Fruit fly (Drosophila melanogaster) whole organism, embryonic: Measurements from ENCODE around the gene CG6569.

Experiments
- B-H1 ChIP-seq: fragments of 200-800 bp; sonication (Bioruptor generic); IDR thresholded peaks from 3 replicates; pipeline ENCODE4 v1.3.6; 2022; ENCODE audit warnings: missing biosample characterization, missing genetic modification characterization
- BtbVII ChIP-seq: fragments of 200-800 bp; sonication (Bioruptor generic); optimal IDR thresholded peaks from 3 replicates; lab custom pipeline; 2017; ENCODE audit warnings: missing biosample characterization, mild to moderate bottlenecking, missing genetic modification characterization
- CG10565 ChIP-seq: fragments of 200-800 bp; sonication (Bioruptor generic); optimal IDR thresholded peaks from 3 replicates; lab custom pipeline; 2016; ENCODE audit warnings: missing biosample characterization, mild to moderate bottlenecking, missing genetic modification characterization
- CG11247 ChIP-seq: fragments of 200-800 bp; sonication (Bioruptor generic); IDR thresholded peaks from 2 replicates; pipeline ENCODE4 v1.3.6; 2022; ENCODE audit warnings: missing biosample characterization, missing genetic modification characterization
- CG11695 ChIP-seq: fragments of 200-800 bp; sonication (Bioruptor generic); IDR thresholded peaks from 3 replicates; pipeline ENCODE4 v1.3.6; 2022; ENCODE audit warnings: missing biosample characterization, missing genetic modification characterization
- CG11723 ChIP-seq: fragments of 200-800 bp; sonication (Bioruptor generic); optimal IDR thresholded peaks from 2 replicates; lab custom pipeline; 2017; ENCODE audit warnings: missing biosample characterization, mild to moderate bottlenecking, missing genetic modification characterization
- CG1233 ChIP-seq: fragments of 200-800 bp; sonication (Bioruptor generic); optimal IDR thresholded peaks from 4 replicates; lab custom pipeline; 2018; ENCODE audit warnings: missing biosample characterization, mild to moderate bottlenecking, missing genetic modification characterization
- CG12744 ChIP-seq: fragments of 200-800 bp; sonication (Bioruptor generic); optimal IDR thresholded peaks from 2 replicates; lab custom pipeline; 2016; ENCODE audit warnings: missing biosample characterization, missing genetic modification characterization
- CG1529 ChIP-seq: fragments of 200-800 bp; sonication (Bioruptor generic); optimal IDR thresholded peaks from 3 replicates; lab custom pipeline; 2018; ENCODE audit warnings: missing biosample characterization, missing genetic modification characterization
- CG15601 ChIP-seq: fragments of 200-800 bp; sonication (Bioruptor generic); optimal IDR thresholded peaks from 3 replicates; lab custom pipeline; 2019; ENCODE audit warnings: missing biosample characterization, mild to moderate bottlenecking, missing genetic modification characterization, moderate library complexity
- CG1603 ChIP-seq: fragments of 200-800 bp; sonication (Bioruptor generic); optimal IDR thresholded peaks from 2 replicates; lab custom pipeline; 2019; ENCODE audit warnings: missing biosample characterization, mild to moderate bottlenecking, missing genetic modification characterization, moderate library complexity
- CG17385 ChIP-seq: fragments of 200-800 bp; sonication (Bioruptor generic); optimal IDR thresholded peaks from 3 replicates; lab custom pipeline; 2018; ENCODE audit warnings: missing biosample characterization, mild to moderate bottlenecking, missing genetic modification characterization
- CG17829 ChIP-seq: fragments of 200-800 bp; optimal IDR thresholded peaks from 2 replicates; lab custom pipeline; 2019; ENCODE audit warnings: missing biosample characterization, mild to moderate bottlenecking, missing genetic modification characterization, moderate library complexity
- CG2129 ChIP-seq: fragments of 200-800 bp; sonication (Bioruptor generic); IDR thresholded peaks from 2 replicates; pipeline ENCODE4 v1.3.6; 2022; ENCODE audit warnings: missing biosample characterization, missing genetic modification characterization; ENCODE audit not compliant: partially characterized antibody
- CG2202 ChIP-seq: fragments of 200-800 bp; sonication (Bioruptor generic); optimal IDR thresholded peaks from 2 replicates; lab custom pipeline; 2018; ENCODE audit warnings: missing biosample characterization, mild to moderate bottlenecking, missing genetic modification characterization
- CG6272 ChIP-seq: fragments of 200-800 bp; sonication (Bioruptor generic); IDR thresholded peaks from 2 replicates; pipeline ENCODE4 v1.3.6; 2022; ENCODE audit warnings: missing biosample characterization, missing genetic modification characterization
- CG6689 ChIP-seq: fragments of 200-800 bp; sonication (Bioruptor generic); IDR thresholded peaks from 2 replicates; pipeline ENCODE4 v1.3.6; 2022; ENCODE audit warnings: missing biosample characterization, missing genetic modification characterization
- CG6854 ChIP-seq: fragments of 200-800 bp; sonication (Bioruptor generic); optimal IDR thresholded peaks from 3 replicates; lab custom pipeline; 2017; ENCODE audit warnings: missing biosample characterization, mild to moderate bottlenecking, missing genetic modification characterization
- CG7372 ChIP-seq: fragments of 200-800 bp; sonication (Bioruptor generic); IDR thresholded peaks from 2 replicates; pipeline ENCODE4 v1.3.6; 2022; ENCODE audit warnings: missing biosample characterization, missing genetic modification characterization
- CG8359 ChIP-seq: fragments of 200-800 bp; sonication (Bioruptor generic); optimal IDR thresholded peaks from 2 replicates; lab custom pipeline; 2017; ENCODE audit warnings: missing biosample characterization, mild to moderate bottlenecking, missing genetic modification characterization, borderline replicate concordance
- CG9215 ChIP-seq: fragments of 200-800 bp; sonication (Bioruptor generic); IDR thresholded peaks from 2 replicates; pipeline ENCODE4 v1.3.6; 2022; ENCODE audit warnings: missing biosample characterization, missing genetic modification characterization
- GATAe ChIP-seq: fragments of 200-800 bp; sonication (Bioruptor generic); conservative IDR thresholded peaks from 2 replicates; pipeline ENCODE4 v1.3.6; 2022; ENCODE audit warnings: missing biosample characterization, missing genetic modification characterization
- HHEX ChIP-seq: fragments of 200-800 bp; sonication (Bioruptor generic); optimal IDR thresholded peaks from 3 replicates; lab custom pipeline; 2017; ENCODE audit warnings: missing biosample characterization, mild to moderate bottlenecking, missing genetic modification characterization, missing genetic modification reagents
- HLH54F ChIP-seq: fragments of 200-800 bp; sonication (Bioruptor generic); optimal IDR thresholded peaks from 3 replicates; lab custom pipeline; 2016; ENCODE audit warnings: missing biosample characterization, missing genetic modification characterization
- HLHmδ ChIP-seq: fragments of 200-800 bp; sonication (Bioruptor generic); optimal IDR thresholded peaks from 2 replicates; lab custom pipeline; 2018; ENCODE audit warnings: missing biosample characterization, mild to moderate bottlenecking, missing genetic modification characterization, moderate library complexity
- Kr ChIP-seq: fragments of 200-800 bp; sonication (Bioruptor generic); optimal IDR thresholded peaks from 2 replicates; lab custom pipeline; 2017; ENCODE audit warnings: missing biosample characterization, mild to moderate bottlenecking, missing genetic modification characterization
- MTF-1 ChIP-seq: fragments of 200-800 bp; sonication (Bioruptor generic); optimal IDR thresholded peaks from 2 replicates; lab custom pipeline; 2018; ENCODE audit warnings: missing biosample characterization, mild to moderate bottlenecking, missing genetic modification characterization, borderline replicate concordance
- Max ChIP-seq: fragments of 200-800 bp; sonication (Bioruptor generic); optimal IDR thresholded peaks from 2 replicates; lab custom pipeline; 2016; ENCODE audit warnings: missing biosample characterization, mild to moderate bottlenecking, missing genetic modification characterization
- Meics ChIP-seq: fragments of 200-800 bp; sonication (Bioruptor generic); optimal IDR thresholded peaks from 2 replicates; lab custom pipeline; 2017; ENCODE audit warnings: missing biosample characterization, mild to moderate bottlenecking, missing genetic modification characterization
- Myb ChIP-seq: fragments of 200-800 bp; sonication (Bioruptor generic); optimal IDR thresholded peaks from 2 replicates; lab custom pipeline; 2016; ENCODE audit warnings: missing biosample characterization, missing genetic modification characterization
- NC2β ChIP-seq: fragments of 200-800 bp; sonication (Bioruptor generic); optimal IDR thresholded peaks from 2 replicates; lab custom pipeline; 2016; ENCODE audit warnings: missing biosample characterization, missing genetic modification characterization
- Scr ChIP-seq: fragments of 200-800 bp; sonication (Bioruptor generic); IDR thresholded peaks from 2 replicates; pipeline ENCODE4 v1.3.6; 2022; ENCODE audit warnings: missing biosample characterization, missing genetic modification characterization; ENCODE audit not compliant: partially characterized antibody
- az2 ChIP-seq: fragments of 200-800 bp; sonication (Bioruptor generic); optimal IDR thresholded peaks from 3 replicates; lab custom pipeline; 2016; ENCODE audit warnings: missing biosample characterization, missing genetic modification characterization
- bab2 ChIP-seq: fragments of 200-800 bp; sonication (Bioruptor generic); optimal IDR thresholded peaks from 2 replicates; lab custom pipeline; 2016; ENCODE audit warnings: missing biosample characterization, missing genetic modification characterization
- caup ChIP-seq: fragments of 200-800 bp; sonication (Bioruptor generic); optimal IDR thresholded peaks from 3 replicates; lab custom pipeline; 2017; ENCODE audit warnings: missing biosample characterization, mild to moderate bottlenecking, missing genetic modification characterization, moderate library complexity; ENCODE audit not compliant: severe bottlenecking
- chm ChIP-seq: fragments of 200-800 bp; sonication (Bioruptor generic); IDR thresholded peaks from 2 replicates; pipeline ENCODE4 v1.3.6; 2022; ENCODE audit warnings: missing biosample characterization, missing genetic modification characterization
- gem ChIP-seq: fragments of 200-800 bp; sonication (Bioruptor generic); optimal IDR thresholded peaks from 2 replicates; lab custom pipeline; 2019; ENCODE audit warnings: missing biosample characterization, mild to moderate bottlenecking, missing genetic modification characterization, moderate library complexity
- gfzf ChIP-seq: fragments of 200-800 bp; sonication (Bioruptor generic); optimal IDR thresholded peaks from 2 replicates; lab custom pipeline; 2016; ENCODE audit warnings: missing biosample characterization, mild to moderate bottlenecking, missing genetic modification characterization, moderate library complexity
- luna ChIP-seq: fragments of 200-800 bp; sonication (Bioruptor generic); optimal IDR thresholded peaks from 2 replicates; lab custom pipeline; 2016; ENCODE audit warnings: missing biosample characterization, missing genetic modification characterization
- nmo ChIP-seq: fragments of 200-800 bp; sonication (Bioruptor generic); optimal IDR thresholded peaks from 2 replicates; lab custom pipeline; 2018; ENCODE audit warnings: missing biosample characterization, mild to moderate bottlenecking, missing genetic modification characterization, moderate library complexity
- oc ChIP-seq: fragments of 200-800 bp; sonication (Bioruptor generic); optimal IDR thresholded peaks from 2 replicates; lab custom pipeline; 2018; ENCODE audit warnings: missing biosample characterization, mild to moderate bottlenecking, missing genetic modification characterization, moderate library complexity
- org-1 ChIP-seq: fragments of 200-800 bp; sonication (Bioruptor generic); optimal IDR thresholded peaks from 2 replicates; lab custom pipeline; 2017; ENCODE audit warnings: missing biosample characterization, missing genetic modification characterization
- pan ChIP-seq, 4 experiments: fragments of >200 bp in 3 of 4; fragments of 200-800 bp in 1 of 4; sonication (Bioruptor generic) in 1 of 4; optimal IDR thresholded peaks in 3 of 4; IDR thresholded peaks in 1 of 4; 2 replicates each; pipeline versions ENCODE4 v1.3.6 to Lab custom; 2017 to 2022; ENCODE audit warnings: missing biosample characterization in 2 of 4, missing genetic modification characterization in 2 of 4, mixed read lengths in 1 of 4
- pzg ChIP-seq: fragments of 200-800 bp; sonication (Bioruptor generic); optimal IDR thresholded peaks from 3 replicates; lab custom pipeline; 2018; ENCODE audit warnings: missing biosample characterization, mild to moderate bottlenecking, missing genetic modification characterization, moderate library complexity
- run ChIP-seq: fragments of 200-800 bp; sonication (Bioruptor generic); optimal IDR thresholded peaks from 3 replicates; lab custom pipeline; 2018; ENCODE audit warnings: missing biosample characterization, mild to moderate bottlenecking, missing genetic modification characterization
- sob ChIP-seq: fragments of 200-800 bp; sonication (Bioruptor generic); IDR thresholded peaks from 2 replicates; pipeline ENCODE4 v1.3.6; 2022; ENCODE audit warnings: missing biosample characterization, missing genetic modification characterization
- twi ChIP-seq: fragments of 200-800 bp; optimal IDR thresholded peaks from 2 replicates; lab custom pipeline; 2019; ENCODE audit warnings: missing biosample characterization, mild to moderate bottlenecking, missing genetic modification characterization, moderate library complexity
- unpg ChIP-seq: fragments of 200-800 bp; sonication (Bioruptor generic); optimal IDR thresholded peaks from 3 replicates; lab custom pipeline; 2018; ENCODE audit warnings: missing biosample characterization, mild to moderate bottlenecking, missing genetic modification characterization, moderate library complexity
- vvl ChIP-seq: fragments of 200-800 bp; sonication (Bioruptor generic); IDR thresholded peaks from 2 replicates; pipeline ENCODE4 v1.3.6; 2022; ENCODE audit warnings: missing biosample characterization, missing genetic modification characterization
- zfh1 ChIP-seq: fragments of 200-800 bp; sonication (Bioruptor generic); IDR thresholded peaks from 3 replicates; pipeline ENCODE4 v1.3.6; 2022; ENCODE audit warnings: missing biosample characterization, missing genetic modification characterization

CG6569 gene

dm6 chr3R:21838505-21838956, 29.2 kb downstream of the CG6569 start (continued):
- TF ChIP-seq Meics (GFP tag; lab: Kevin White, UChicago) (no peak), CG2202 (tag; lab: Kevin White, UChicago) (no peak), CG11247 (GFP tag; lab: Robert Waterston, UW) (no peak), nmo (GFP tag; lab: Kevin White, UChicago) (peak; percentile 57), CG6854 (no peak), Max (GFP tag; lab: Kevin White, UChicago) (no peak), gem (tag; lab: Kevin White, UChicago) (peak; percentile 60), CG11723 (GFP tag; lab: Kevin White, UChicago) (peak; percentile 4), HLH54F (no peak), MTF-1 (GFP tag; lab: Kevin White, UChicago) (no peak), unpg (GFP tag; lab: Kevin White, UChicago) (peak; percentile 7), CG12744 (no peak), CG1529 (no peak), GATAe (GFP tag; lab: Robert Waterston, UW) (no peak), CG6689 (GFP tag; lab: Robert Waterston, UW) (no peak), chm (GFP tag; lab: Robert Waterston, UW) (no peak), CG9215 (GFP tag; lab: Robert Waterston, UW) (no peak), oc (tag; lab: Kevin White, UChicago) (no peak), CG8359 (no peak), CG17829 (tag; lab: Kevin White, UChicago) (peak; percentile 24), CG10565 (no peak), caup (GFP tag; lab: Kevin White, UChicago) (no peak), CG1233 (GFP tag; lab: Kevin White, UChicago) (no peak), HLHmδ (GFP tag; lab: Kevin White, UChicago) (no peak), CG2129 (no peak), bab2 (GFP tag; lab: Kevin White, UChicago) (no peak), sob (GFP tag; lab: Robert Waterston, UW) (no peak), CG11695 (no peak), CG1603 (peak; percentile 61), az2 (GFP tag; lab: Kevin White, UChicago) (no peak), Kr (GFP tag; lab: Kevin White, UChicago) (no peak), pzg (GFP tag; lab: Kevin White, UChicago) (no peak), BtbVII (GFP tag; lab: Kevin White, UChicago) (no peak), gfzf (GFP tag; lab: Kevin White, UChicago) (no peak), CG6272 (no peak), pan (optimal IDR thresholded peaks at IDR 0.05; lab: Kevin White, UChicago) (no peak), pan (GFP tag; optimal IDR thresholded peaks at IDR 0.05 in 1 of 2, IDR thresholded peaks at IDR 0.05 in 1 of 2) (no peak), vvl (peak; percentile 26; the same call in 1 of the 2 replicates), Scr (no peak), NC2β (GFP tag; lab: Kevin White, UChicago) (no peak), run (tag; lab: Kevin White, UChicago) (no peak), B-H1 (GFP tag; lab: Robert Waterston, UW) (no peak), CG17385 (GFP tag; lab: Kevin White, UChicago) (peak; percentile 3), CG7372 (GFP tag; lab: Robert Waterston, UW) (no peak), Myb (peak; percentile 8), luna (GFP tag; lab: Kevin White, UChicago) (no peak), zfh1 (no peak), HHEX (GFP tag; lab: Kevin White, UChicago) (no peak), org-1 (GFP tag; lab: Kevin White, UChicago) (peak; percentile 60), twi (tag; lab: Kevin White, UChicago) (no peak), CG15601 (tag; lab: Kevin White, UChicago) (no peak)
